Fruit fly (Drosophila melanogaster): ENCODE results near the gene CG13398.

The CG13398 gene

dm6 chr2L:8384108-8384601 lies 30.9 kb downstream of the CG13398 start, which contains the start of the genes Dad1 and CG13384 (continued):
- peak; percentile 49 to 74 for TF ChIP-seq Pdp1 (GFP tag; optimal IDR thresholded peaks at IDR 0.05)
- TF ChIP-seq CG17359 (tag; optimal IDR thresholded peaks at IDR 0.05) = peak; percentile 92
- peak; percentile 94 for TF ChIP-seq CG18262 (tag; optimal IDR thresholded peaks at IDR 0.05)
- TF ChIP-seq Hsf (GFP tag; optimal IDR thresholded peaks at IDR 0.05) = peak; percentile 90
- TF ChIP-seq sc (optimal IDR thresholded peaks at IDR 0.05) = no peak
- TF ChIP-seq sc (GFP tag; optimal IDR thresholded peaks at IDR 0.05) = peak; percentile 72
- TF ChIP-seq CG15514 (GFP tag; optimal IDR thresholded peaks at IDR 0.05) = peak; percentile 89
- TF ChIP-seq CG5953 (GFP tag; IDR thresholded peaks at IDR 0.05) = peak; percentile 58; the same call in 1 of the 2 replicates
- peak; percentile 13 for TF ChIP-seq ERR (GFP tag; optimal IDR thresholded peaks at IDR 0.05)
- peak; percentile 46 for TF ChIP-seq Ravus (GFP tag; IDR thresholded peaks at IDR 0.05)
- peak; percentile 82 for TF ChIP-seq CG8281 (tag; optimal IDR thresholded peaks at IDR 0.05)
- TF ChIP-seq al (GFP tag; IDR thresholded peaks at IDR 0.05) = peak; percentile 95
- TF ChIP-seq sim (GFP tag; IDR thresholded peaks at IDR 0.05) = peak; percentile 53; the same call in 1 of the 2 replicates
- peak; percentile 67 for TF ChIP-seq Mad (GFP tag; optimal IDR thresholded peaks at IDR 0.05)
- peak; percentile 94 for TF ChIP-seq dmrt99B (tag; optimal IDR thresholded peaks at IDR 0.05)
- TF ChIP-seq stc (GFP tag; IDR thresholded peaks at IDR 0.05) = peak; percentile 89
- TF ChIP-seq fd3F (GFP tag; optimal IDR thresholded peaks at IDR 0.05) = peak; percentile 92
- TF ChIP-seq CG13296 (GFP tag; optimal IDR thresholded peaks at IDR 0.05) = peak; percentile 96
- TF ChIP-seq Blimp-1 (GFP tag; optimal IDR thresholded peaks at IDR 0.05) = peak; percentile 88
- peak; percentile 35; the same call in 2 of the 3 replicates for TF ChIP-seq CG34224 (GFP tag; IDR thresholded peaks at IDR 0.05; ENCODE audit: partially characterized antibody)
- TF ChIP-seq CG8388 (GFP tag; optimal IDR thresholded peaks at IDR 0.05) = peak; percentile 90
- peak; percentile 76; the same call in 2 of the 3 replicates for TF ChIP-seq ase (GFP tag; IDR thresholded peaks at IDR 0.05)
- peak; percentile 92 for TF ChIP-seq CG10209 (GFP tag; optimal IDR thresholded peaks at IDR 0.05)
- peak; percentile 13; the same call in 1 of the 2 replicates for TF ChIP-seq CG2129 (GFP tag; IDR thresholded peaks at IDR 0.05; ENCODE audit: partially characterized antibody)
- peak; percentile 63 for TF ChIP-seq dan (GFP tag; IDR thresholded peaks at IDR 0.05)
- no peak for TF ChIP-seq ash1 (GFP tag; optimal IDR thresholded peaks at IDR 0.05)
- peak; percentile 91 for TF ChIP-seq dmrt11E (tag; optimal IDR thresholded peaks at IDR 0.05)
- no peak for TF ChIP-seq chinmo (GFP tag; IDR thresholded peaks at IDR 0.05; ENCODE audit: partially characterized antibody)
- peak; percentile 6 for TF ChIP-seq zf30C (GFP tag; optimal IDR thresholded peaks at IDR 0.05)
- peak; percentile 86 for TF ChIP-seq wdn (GFP tag; IDR thresholded peaks at IDR 0.05)
- peak; percentile 82 for TF ChIP-seq Spps (tag; optimal IDR thresholded peaks at IDR 0.05)
- peak; percentile 94 for TF ChIP-seq CG7556 (GFP tag; optimal IDR thresholded peaks at IDR 0.05)
- peak; percentile 60; the same call in 1 of the 2 replicates for TF ChIP-seq CG1024 (GFP tag; IDR thresholded peaks at IDR 0.05)
- TF ChIP-seq CG10147 (GFP tag; optimal IDR thresholded peaks at IDR 0.05) = peak; percentile 94
- peak; percentile 68 for TF ChIP-seq chn (GFP tag; optimal IDR thresholded peaks at IDR 0.05)
- TF ChIP-seq D (optimal IDR thresholded peaks at IDR 0.05) = no peak
- peak; percentile 81 for TF ChIP-seq D (GFP tag; optimal IDR thresholded peaks at IDR 0.05)
- peak; percentile 93 for TF ChIP-seq gcm (GFP tag; optimal IDR thresholded peaks at IDR 0.05)
- TF ChIP-seq pnt (GFP tag; optimal IDR thresholded peaks at IDR 0.05) = no peak
- TF ChIP-seq CG17568 (GFP tag; optimal IDR thresholded peaks at IDR 0.05) = peak; percentile 76
- peak; percentile 82 for TF ChIP-seq CG17612 (GFP tag; IDR thresholded peaks at IDR 0.05)
- TF ChIP-seq Bteb2 (GFP tag; optimal IDR thresholded peaks at IDR 0.05) = peak; percentile 83
- peak; percentile 86 for TF ChIP-seq CG11247 (GFP tag; IDR thresholded peaks at IDR 0.05)
- peak; percentile 62 for TF ChIP-seq knrl (GFP tag; IDR thresholded peaks at IDR 0.05; ENCODE audit: partially characterized antibody)
- peak; percentile 78 for TF ChIP-seq Gug (GFP tag; IDR thresholded peaks at IDR 0.05)
- TF ChIP-seq Ptx1 (GFP tag; IDR thresholded peaks at IDR 0.05) = peak; percentile 97
- TF ChIP-seq Sox102F (GFP tag; optimal IDR thresholded peaks at IDR 0.05) = peak; percentile 91
- TF ChIP-seq CG10543 (GFP tag; optimal IDR thresholded peaks at IDR 0.05) = peak; percentile 95
- no peak for TF ChIP-seq luna (GFP tag; optimal IDR thresholded peaks at IDR 0.05)
- peak; percentile 74 for TF ChIP-seq CG11723 (GFP tag; optimal IDR thresholded peaks at IDR 0.05)

All from whole organism, embryonic.